Fruit fly (Drosophila melanogaster): ENCODE measurements around the gene CG4259.

Gene CG4259

DNA sequence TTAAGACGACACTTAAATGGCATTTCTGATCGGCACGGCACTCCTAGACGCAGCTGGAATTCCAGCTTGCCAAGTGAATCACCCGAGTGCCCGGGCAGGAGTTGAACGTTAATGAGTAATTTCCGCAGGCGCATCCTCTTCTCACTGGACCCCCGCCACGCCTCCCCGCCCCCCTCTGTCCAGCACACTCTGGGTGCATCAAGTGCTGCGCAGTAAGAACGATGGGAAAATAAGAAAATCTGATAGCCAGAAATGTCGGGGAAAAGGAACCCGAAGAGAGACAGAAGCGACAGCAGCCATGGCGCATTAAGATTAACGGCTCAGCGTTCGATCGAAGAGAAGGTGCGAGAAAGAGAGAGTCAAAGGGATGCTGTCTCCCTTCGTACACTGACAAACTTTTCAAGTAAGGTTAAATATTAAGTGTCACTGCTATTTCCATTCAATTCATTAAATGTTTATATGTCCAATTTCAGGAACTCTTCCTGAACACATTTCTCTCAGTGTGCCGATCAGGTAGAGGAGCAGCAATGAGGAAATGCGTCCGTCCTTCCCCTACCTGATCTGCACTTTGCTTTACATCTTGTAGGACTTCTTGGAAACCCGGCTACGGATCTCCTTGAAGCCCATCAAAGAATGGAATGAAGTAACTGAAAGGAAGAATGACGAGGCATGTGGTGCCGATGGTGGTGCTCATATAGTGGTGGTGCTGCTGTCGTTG is 35.6 kb upstream of the CG4259 start (continued):
- TF ChIP-seq H15 (GFP tag; IDR thresholded peaks at IDR 0.05) (peak; percentile 52; the same call in 1 of the 3 replicates), CG3847 (GFP tag; IDR thresholded peaks at IDR 0.05) (peak; percentile 11; the same call in 1 of the 2 replicates), MTF-1 (GFP tag; optimal IDR thresholded peaks at IDR 0.05; ENCODE audit: borderline replicate concordance) (no peak), B-H2 (GFP tag; optimal IDR thresholded peaks at IDR 0.05) (no peak), H2.0 (GFP tag; IDR thresholded peaks at IDR 0.05) (peak; percentile 44; the same call in 1 of the 2 replicates), chm (GFP tag; IDR thresholded peaks at IDR 0.05) (peak; percentile 79; the same call in 1 of the 2 replicates), Kr (GFP tag; optimal IDR thresholded peaks at IDR 0.05) (peak; percentile 38), Tbp (GFP tag; optimal IDR thresholded peaks at IDR 0.05) (no peak), Doc2 (GFP tag; IDR thresholded peaks at IDR 0.05) (no peak), gt (GFP tag; IDR thresholded peaks at IDR 0.05) (peak; percentile 56), D19A (tag; optimal IDR thresholded peaks at IDR 0.05) (peak; percentile 73), Nf-YA (GFP tag; IDR thresholded peaks at IDR 0.05) (no peak), grau (tag; optimal IDR thresholded peaks at IDR 0.05) (peak; percentile 67), CG18619 (GFP tag; optimal IDR thresholded peaks at IDR 0.05) (peak; percentile 29), D (optimal IDR thresholded peaks at IDR 0.05) (peak; percentile 94), D (GFP tag; optimal IDR thresholded peaks at IDR 0.05) (peak; percentile 76), ems (GFP tag; optimal IDR thresholded peaks at IDR 0.05) (no peak), lbe (GFP tag; optimal IDR thresholded peaks at IDR 0.05) (peak; percentile 95), Fer1 (GFP tag; optimal IDR thresholded peaks at IDR 0.05) (no peak), peb (GFP tag; IDR thresholded peaks at IDR 0.05) (peak; percentile 63; the same call in 1 of the 2 replicates), CG6791 (GFP tag; IDR thresholded peaks at IDR 0.05; ENCODE audit: partially characterized antibody) (no peak), mirr (GFP tag; optimal IDR thresholded peaks at IDR 0.05) (no peak), chn (GFP tag; optimal IDR thresholded peaks at IDR 0.05) (peak; percentile 68), CG12299 (tag; optimal IDR thresholded peaks at IDR 0.05) (no peak), CG3065 (GFP tag; optimal IDR thresholded peaks at IDR 0.05) (peak; percentile 79), CG7987 (GFP tag; optimal IDR thresholded peaks at IDR 0.05) (no peak), sr (GFP tag; IDR thresholded peaks at IDR 0.05) (no peak), Hmr (GFP tag; optimal IDR thresholded peaks at IDR 0.05) (no peak), ci (GFP tag; IDR thresholded peaks at IDR 0.05) (0 out of 3 replicates have a peak, but pooled peaks have one; percentile 13), CG17328 (GFP tag; IDR thresholded peaks at IDR 0.05) (peak; percentile 78), Atf6 (GFP tag; IDR thresholded peaks at IDR 0.05) (no peak), emc (GFP tag; optimal IDR thresholded peaks at IDR 0.05) (no peak), jing (GFP tag; optimal IDR thresholded peaks at IDR 0.05) (peak; percentile 31), CG8944 (GFP tag; optimal IDR thresholded peaks at IDR 0.05) (peak; percentile 56), CG8924 (tag; optimal IDR thresholded peaks at IDR 0.05) (peak; percentile 80), unpg (GFP tag; optimal IDR thresholded peaks at IDR 0.05) (peak; percentile 62), Rfx (GFP tag; IDR thresholded peaks at IDR 0.05) (no peak), sens (GFP tag) (peak; percentile 95), CG30020 (tag; optimal IDR thresholded peaks at IDR 0.05) (peak; percentile 21), so (GFP tag; IDR thresholded peaks at IDR 0.05) (0 out of 3 replicates have a peak, but pooled peaks have one; percentile 55), fu2 (GFP tag; optimal IDR thresholded peaks at IDR 0.05) (no peak), ftz-f1 (GFP tag; optimal IDR thresholded peaks at IDR 0.05) (no peak), eve (GFP tag; optimal IDR thresholded peaks at IDR 0.05) (peak in 1 of 2 experiments; percentile 76), eyg (GFP tag; optimal IDR thresholded peaks at IDR 0.05) (no peak), CG2712 (tag; optimal IDR thresholded peaks at IDR 0.05) (peak; percentile 91), CG9215 (GFP tag; IDR thresholded peaks at IDR 0.05) (no peak), B-H1 (GFP tag; IDR thresholded peaks at IDR 0.05) (no peak), gcm2 (GFP tag; optimal IDR thresholded peaks at IDR 0.05) (peak; percentile 17), stc (GFP tag; IDR thresholded peaks at IDR 0.05) (no peak), CG7786 (GFP tag; optimal IDR thresholded peaks at IDR 0.05) (peak; percentile 63), CG1792 (GFP tag; optimal IDR thresholded peaks at IDR 0.05) (peak; percentile 23)
